Worm (Caenorhabditis elegans) whole organism, late embryonic: ENCODE results near the gene K03H6.4.
A peak's percentile ranks its signal among the peaks of the same experiment; 100 is the strongest.

Experiments
- C38D4.7 ChIP-seq: fragments of 200-800 bp; sonication (Bioruptor generic); optimal IDR thresholded peaks from 2 replicates; lab custom pipeline; 2018; ENCODE audit warnings: mild to moderate bottlenecking, missing genetic modification characterization, moderate library complexity, missing compliant biosample characterization
- K02D7.2 ChIP-seq: sonication (generic microtip); optimal IDR thresholded peaks from 2 replicates; lab custom pipeline; 2017; ENCODE audit warnings: mild to moderate bottlenecking, missing genetic modification characterization, missing compliant biosample characterization
- T23F11.4 ChIP-seq: fragments of 200-800 bp; sonication (Bioruptor generic); optimal IDR thresholded peaks from 2 replicates; lab custom pipeline; 2018; ENCODE audit warnings: mild to moderate bottlenecking, missing genetic modification characterization, missing compliant biosample characterization
- ama-1 ChIP-seq: fragments of 150-350 bp; optimal IDR thresholded peaks from 2 replicates; lab custom pipeline; 2014
- ceh-14 ChIP-seq: sonication (generic microtip); optimal IDR thresholded peaks from 2 replicates; lab custom pipeline; 2016; ENCODE audit warnings: missing genotype, missing genetic modification characterization, missing compliant biosample characterization
- ceh-18 ChIP-seq: sonication (generic microtip); optimal IDR thresholded peaks from 2 replicates; lab custom pipeline; 2016; ENCODE audit warnings: missing genetic modification characterization, missing compliant biosample characterization
- ceh-19 ChIP-seq: fragments of 200-800 bp; sonication (Bioruptor generic); optimal IDR thresholded peaks from 2 replicates; lab custom pipeline; 2018; ENCODE audit warnings: mild to moderate bottlenecking, missing genetic modification characterization, missing compliant biosample characterization
- ceh-24 ChIP-seq: sonication (generic microtip); optimal IDR thresholded peaks from 2 replicates; lab custom pipeline; 2016; ENCODE audit warnings: mild to moderate bottlenecking, missing genetic modification characterization, missing compliant biosample characterization
- ceh-34 ChIP-seq: sonication (generic microtip); optimal IDR thresholded peaks from 2 replicates; lab custom pipeline; 2016; ENCODE audit warnings: mild to moderate bottlenecking, missing genetic modification characterization, missing compliant biosample characterization
- ceh-48 ChIP-seq: sonication (generic microtip); optimal IDR thresholded peaks from 2 replicates; lab custom pipeline; 2016; ENCODE audit warnings: missing genetic modification characterization, inconsistent platforms, missing compliant biosample characterization
- ceh-9 ChIP-seq: sonication (generic microtip); optimal IDR thresholded peaks from 2 replicates; lab custom pipeline; 2016; ENCODE audit warnings: mild to moderate bottlenecking, missing genetic modification characterization, inconsistent platforms, missing compliant biosample characterization
- che-1 ChIP-seq: sonication (generic microtip); optimal IDR thresholded peaks from 2 replicates; lab custom pipeline; 2016; ENCODE audit warnings: mild to moderate bottlenecking, missing genetic modification characterization, missing compliant biosample characterization
- dmd-4 ChIP-seq: sonication (generic microtip); optimal IDR thresholded peaks from 2 replicates; lab custom pipeline; 2016; ENCODE audit warnings: borderline replicate concordance, missing genetic modification characterization, missing compliant biosample characterization
- elt-2 ChIP-seq: sonication (generic microtip); optimal IDR thresholded peaks from 2 replicates; lab custom pipeline; 2016; ENCODE audit warnings: missing genetic modification reagents, missing genetic modification characterization, missing compliant biosample characterization
- elt-4 ChIP-seq: sonication (generic microtip); optimal IDR thresholded peaks from 2 replicates; lab custom pipeline; 2016; ENCODE audit warnings: missing genetic modification characterization, missing compliant biosample characterization
- ets-4 ChIP-seq: sonication (generic microtip); optimal IDR thresholded peaks from 2 replicates; lab custom pipeline; 2016; ENCODE audit warnings: missing genetic modification characterization, missing compliant biosample characterization
- fkh-10 ChIP-seq: fragments of 150-350 bp; optimal IDR thresholded peaks from 2 replicates; lab custom pipeline; 2014; ENCODE audit warnings: missing biosample characterization, missing genetic modification reagents, missing genetic modification characterization
- gmeb-2 ChIP-seq: sonication (generic microtip); optimal IDR thresholded peaks from 2 replicates; lab custom pipeline; 2016; ENCODE audit warnings: missing genetic modification characterization, inconsistent platforms, missing compliant biosample characterization
- hlh-30 ChIP-seq: sonication (generic microtip); optimal IDR thresholded peaks from 2 replicates; lab custom pipeline; 2017; ENCODE audit warnings: antibody characterized with exemption, missing genetic modification characterization, missing compliant biosample characterization; ENCODE audit not compliant: insufficient read depth
- hlh-6 ChIP-seq: sonication (generic microtip); optimal IDR thresholded peaks from 2 replicates; lab custom pipeline; 2016; ENCODE audit warnings: missing genotype, missing genetic modification characterization, missing compliant biosample characterization
- hlh-8 ChIP-seq: sonication (generic microtip); optimal IDR thresholded peaks from 2 replicates; lab custom pipeline; 2016; ENCODE audit warnings: missing genotype, missing genetic modification characterization, missing compliant biosample characterization
- lim-6 ChIP-seq: sonication (generic microtip); optimal IDR thresholded peaks from 2 replicates; lab custom pipeline; 2016; ENCODE audit warnings: missing genetic modification characterization, missing compliant biosample characterization
- lin-11 ChIP-seq: fragments of 200-800 bp; sonication (Bioruptor generic); optimal IDR thresholded peaks from 2 replicates; lab custom pipeline; 2018; ENCODE audit warnings: mild to moderate bottlenecking, missing genetic modification characterization, missing compliant biosample characterization
- nfya-1 ChIP-seq: sonication (generic microtip); optimal IDR thresholded peaks from 2 replicates; lab custom pipeline; 2017; ENCODE audit warnings: missing genetic modification characterization, mild to moderate bottlenecking, missing compliant biosample characterization, antibody characterized with exemption, moderate library complexity
- nhr-11 ChIP-seq: fragments of 150-350 bp; optimal IDR thresholded peaks from 2 replicates; lab custom pipeline; 2014; ENCODE audit warnings: missing biosample characterization, missing genetic modification characterization
- nhr-232 ChIP-seq: sonication (generic microtip); optimal IDR thresholded peaks from 2 replicates; lab custom pipeline; 2016; ENCODE audit warnings: missing genetic modification characterization, missing compliant biosample characterization
- odd-2 ChIP-seq: sonication (generic microtip); optimal IDR thresholded peaks from 2 replicates; lab custom pipeline; 2017; ENCODE audit warnings: antibody characterized with exemption, mild to moderate bottlenecking, missing genetic modification characterization, missing compliant biosample characterization
- pat-9 ChIP-seq: fragments of 200-800 bp; sonication (Bioruptor generic); optimal IDR thresholded peaks from 2 replicates; lab custom pipeline; 2018; ENCODE audit warnings: mild to moderate bottlenecking, missing genetic modification characterization, moderate library complexity, missing compliant biosample characterization
- pha-2 ChIP-seq: sonication (generic microtip); optimal IDR thresholded peaks from 2 replicates; lab custom pipeline; 2017; ENCODE audit warnings: mild to moderate bottlenecking, missing genetic modification characterization, missing compliant biosample characterization
- pha-4 ChIP-seq: fragments of 150-350 bp; optimal IDR thresholded peaks from 2 replicates; lab custom pipeline; 2018; ENCODE audit warnings: missing biosample characterization, missing genetic modification reagents, missing genetic modification characterization
- pros-1 ChIP-seq: fragments of 150-350 bp; optimal IDR thresholded peaks from 2 replicates; lab custom pipeline; 2014; ENCODE audit warnings: missing biosample characterization, missing genetic modification reagents, missing genetic modification characterization
- sdc-2 ChIP-seq: sonication (generic microtip); optimal IDR thresholded peaks from 2 replicates; lab custom pipeline; 2016; ENCODE audit warnings: missing genotype, missing genetic modification characterization, missing compliant biosample characterization
- tbx-2 ChIP-seq: sonication (generic microtip); optimal IDR thresholded peaks from 2 replicates; lab custom pipeline; 2016; ENCODE audit warnings: missing genetic modification characterization, missing compliant biosample characterization
- ttx-3 ChIP-seq: sonication (generic microtip); optimal IDR thresholded peaks from 2 replicates; lab custom pipeline; 2016; ENCODE audit warnings: missing genetic modification reagents, missing genetic modification characterization, missing compliant biosample characterization
- unc-42 ChIP-seq: sonication (generic microtip); optimal IDR thresholded peaks from 2 replicates; lab custom pipeline; 2016; ENCODE audit warnings: missing genotype, missing genetic modification characterization, missing compliant biosample characterization
- unc-55 ChIP-seq: sonication (generic microtip); optimal IDR thresholded peaks from 2 replicates; lab custom pipeline; 2017; ENCODE audit warnings: missing biosample characterization, missing genetic modification reagents, missing genetic modification characterization
- zip-5 ChIP-seq: sonication (generic microtip); optimal IDR thresholded peaks from 2 replicates; lab custom pipeline; 2016; ENCODE audit warnings: missing genetic modification characterization, missing compliant biosample characterization

The K03H6.4 gene

DNA sequence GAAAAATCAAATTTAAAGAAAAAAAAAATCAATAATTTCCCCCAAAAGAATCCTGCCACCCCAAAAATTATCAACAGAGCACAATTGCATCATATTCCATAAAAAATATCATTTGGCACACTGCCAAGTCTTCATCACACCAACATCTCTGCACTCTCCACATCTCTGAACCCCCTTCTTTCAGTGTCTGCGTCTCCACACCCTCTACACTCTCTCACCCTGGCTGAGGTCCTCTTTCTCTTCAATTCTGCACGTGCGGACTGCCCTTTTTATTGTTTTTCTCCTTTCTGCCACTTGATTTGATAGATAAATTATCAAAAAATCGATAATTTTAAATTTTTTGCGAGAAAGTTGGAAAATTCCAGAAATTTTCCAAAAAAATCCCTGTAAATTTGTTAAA is 23.7 kb downstream of the K03H6.4 start, which contains the start of gene hxk-3 (continued):
- no peak for TF ChIP-seq hlh-6
- TF ChIP-seq ceh-24 (tag; lab: Kevin White, UChicago) = no peak
- peak; percentile 52 for TF ChIP-seq unc-42 (tag; lab: Kevin White, UChicago)
- no peak for TF ChIP-seq nhr-11 (tag; lab: Kevin White, UChicago)
- TF ChIP-seq ceh-14 = no peak
- no peak for TF ChIP-seq pat-9 (tag; lab: Kevin White, UChicago)
- no peak for TF ChIP-seq odd-2 (tag; lab: Kevin White, UChicago)
- TF ChIP-seq K02D7.2 (tag; lab: Kevin White, UChicago) = no peak
- no peak for TF ChIP-seq ama-1 (lab: Kevin White, UChicago)
- no peak for TF ChIP-seq ceh-48 (tag; lab: Kevin White, UChicago)
- TF ChIP-seq fkh-10 (GFP tag; lab: Kevin White, UChicago) = no peak
- TF ChIP-seq elt-2 (tag; lab: Kevin White, UChicago) = peak; percentile 22
- TF ChIP-seq gmeb-2 (tag; lab: Kevin White, UChicago) = no peak

DNA sequence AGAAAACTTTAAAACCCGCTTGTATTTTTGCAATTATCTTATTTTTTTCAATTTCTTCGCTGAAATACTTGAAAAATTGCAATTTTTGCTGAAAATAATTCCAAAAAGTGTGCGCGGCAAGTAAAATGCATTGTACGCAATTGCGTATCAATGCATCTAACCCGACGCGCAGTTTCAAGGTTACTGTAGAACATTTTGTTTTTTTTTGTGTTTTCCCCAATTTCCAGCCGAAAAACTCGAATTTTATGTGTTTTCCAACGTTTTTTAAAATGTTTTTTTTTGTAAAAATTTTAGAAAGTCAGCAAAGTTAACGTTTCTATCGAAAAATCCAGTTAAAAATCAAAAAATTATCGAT is 24.5 kb downstream of the K03H6.4 start:
- TF ChIP-seq ceh-9 (tag; lab: Kevin White, UChicago) = no peak
- TF ChIP-seq ceh-19 (GFP tag; lab: Kevin White, UChicago) = no peak
- no peak for TF ChIP-seq pha-4
- TF ChIP-seq ceh-18 (tag; lab: Kevin White, UChicago) = no peak
- TF ChIP-seq nhr-232 (tag; lab: Kevin White, UChicago) = no peak
- TF ChIP-seq ttx-3 (tag; lab: Kevin White, UChicago) = no peak
- no peak for TF ChIP-seq elt-4 (tag; lab: Kevin White, UChicago)
- TF ChIP-seq che-1 (tag; lab: Kevin White, UChicago) = no peak
- no peak for TF ChIP-seq sdc-2 (tag; lab: Kevin White, UChicago)
- no peak for TF ChIP-seq unc-42 (tag; lab: Kevin White, UChicago)

DNA sequence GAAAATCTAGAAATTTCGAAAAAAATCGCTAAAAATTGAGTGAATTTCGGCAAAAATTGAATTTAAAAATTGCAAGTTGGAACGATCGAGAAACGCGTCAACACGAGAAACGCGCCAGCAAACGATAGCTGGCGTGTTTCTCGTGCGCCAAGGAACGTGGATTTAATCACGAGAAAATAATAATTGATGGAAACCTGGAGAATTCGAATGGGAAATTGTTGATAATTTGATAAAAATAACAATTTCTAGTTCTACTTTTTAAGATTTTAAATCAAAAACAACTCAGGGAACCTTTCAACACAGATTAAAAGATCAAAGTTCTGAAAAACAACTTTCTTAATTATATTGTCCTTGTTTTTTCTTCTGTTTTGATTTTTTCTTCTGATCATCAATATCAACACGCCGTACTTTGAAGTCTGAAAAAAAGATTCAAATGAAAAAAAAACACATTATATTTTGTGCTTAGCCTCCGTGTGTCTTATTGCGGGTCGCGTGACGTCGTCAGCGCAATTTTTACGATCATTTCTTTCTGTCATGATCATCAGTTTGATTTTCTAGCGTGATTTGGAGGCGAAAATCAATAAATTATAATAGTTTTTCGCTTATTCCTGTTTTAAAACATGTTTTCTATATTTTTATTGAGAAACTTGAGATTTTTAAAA is 25.0 kb downstream of the K03H6.4 start, which contains the start of gene npp-20:
Gene npp-20, minus strand, starts transcription at position 6 of the 662 bp plus-strand sequence.
- TF ChIP-seq ceh-34 (tag; lab: Kevin White, UChicago) = no peak
- TF ChIP-seq nfya-1 (tag; lab: Kevin White, UChicago) = peak; percentile 19
- no peak for TF ChIP-seq zip-5 (tag; lab: Kevin White, UChicago)
- TF ChIP-seq hlh-30 (tag; lab: Kevin White, UChicago) = peak; percentile 22
- TF ChIP-seq lin-11 (tag; lab: Kevin White, UChicago) = no peak
- peak; percentile 21 for TF ChIP-seq unc-42 (tag; lab: Kevin White, UChicago)
- no peak for TF ChIP-seq tbx-2
- TF ChIP-seq hlh-8 (tag; lab: Kevin White, UChicago) = no peak
- no peak for TF ChIP-seq T23F11.4
- TF ChIP-seq C38D4.7 (GFP tag; lab: Kevin White, UChicago) = no peak
- TF ChIP-seq ets-4 = no peak
- no peak for TF ChIP-seq nhr-232 (tag; lab: Kevin White, UChicago)
- no peak for TF ChIP-seq pha-2 (tag; lab: Kevin White, UChicago)
- no peak for TF ChIP-seq unc-55 (GFP tag; lab: Kevin White, UChicago)
- TF ChIP-seq lim-6 (tag; lab: Kevin White, UChicago) = no peak
- TF ChIP-seq dmd-4 (tag; lab: Kevin White, UChicago) = no peak
- TF ChIP-seq, all 69 proteins: peak for 3

ce11 chrIV:1484968-1485474 is 36.1 kb downstream of the K03H6.4 start, which contains the start of gene Y77E11A.16:
Gene Y77E11A.16, plus strand, starts transcription at chrIV:1485424.
- TF ChIP-seq pros-1 (no peak), unc-42 (tag; lab: Kevin White, UChicago) (peak; percentile 5)
